Worm (Caenorhabditis elegans): ENCODE results near the gene pqn-35.

pqn-35 gene

DNA sequence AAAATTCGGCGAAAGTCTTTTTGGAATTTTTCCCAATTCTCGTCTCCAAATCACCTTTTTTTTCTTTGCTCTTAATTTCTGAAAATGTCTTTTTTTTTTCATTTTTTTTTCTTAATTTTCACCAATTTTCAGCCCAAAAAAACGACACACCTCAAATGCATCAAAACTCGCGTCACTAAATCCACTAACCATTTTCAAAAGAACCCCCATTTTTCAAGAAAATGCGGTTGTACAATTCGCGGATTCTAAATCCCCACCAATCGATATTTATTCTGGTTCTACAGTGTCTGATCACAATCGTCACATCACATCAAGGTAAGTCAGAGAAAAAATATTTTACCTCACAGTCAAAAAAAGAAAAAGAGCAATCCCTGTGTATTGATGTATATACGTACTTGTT is 40.9 kb upstream of the pqn-35 start, which contains the start of gene vab-1:
Gene vab-1, plus strand, starts transcription at position 133 of the 400 bp plus-strand sequence.
- TF ChIP-seq sma-9 (GFP tag; optimal IDR thresholded peaks at IDR 0.05), result no peak
- no peak for TF ChIP-seq sma-9 (tag; optimal IDR thresholded peaks at IDR 0.05)
- no peak for TF ChIP-seq elt-3 (tag; optimal IDR thresholded peaks at IDR 0.05)
- TF ChIP-seq mdl-1 (tag; optimal IDR thresholded peaks at IDR 0.05), result no peak
- TF ChIP-seq R02D3.7 (tag; optimal IDR thresholded peaks at IDR 0.05), result no peak
- no peak for TF ChIP-seq Y55F3AM.14 (GFP tag; optimal IDR thresholded peaks at IDR 0.05)
- TF ChIP-seq unc-39 (tag; optimal IDR thresholded peaks at IDR 0.05), result no peak
- no peak for TF ChIP-seq snpc-4 (tag; optimal IDR thresholded peaks at IDR 0.05)
- no peak for TF ChIP-seq lsy-2 (tag; optimal IDR thresholded peaks at IDR 0.05)
- no peak for TF ChIP-seq skn-1 (tag; optimal IDR thresholded peaks at IDR 0.05)
- no peak for TF ChIP-seq gmeb-1 (tag; optimal IDR thresholded peaks at IDR 0.05)
- TF ChIP-seq aly-2 (tag; optimal IDR thresholded peaks at IDR 0.05), result no peak
- no peak for TF ChIP-seq F13H6.1 (tag; optimal IDR thresholded peaks at IDR 0.05)
- no peak for TF ChIP-seq ZK546.5 (tag; optimal IDR thresholded peaks at IDR 0.05)
- no peak for TF ChIP-seq elt-1 (tag; optimal IDR thresholded peaks at IDR 0.05)
- no peak for TF ChIP-seq blmp-1 (tag; optimal IDR thresholded peaks at IDR 0.05; ENCODE audit: insufficient read depth)
- no peak for TF ChIP-seq ztf-4 (tag; optimal IDR thresholded peaks at IDR 0.05)
- no peak for TF ChIP-seq nhr-6 (tag; optimal IDR thresholded peaks at IDR 0.05)
- TF ChIP-seq ama-1 (optimal IDR thresholded peaks at IDR 0.05), result no peak

- TF ChIP-seq ztf-1 (GFP tag; conservative IDR thresholded peaks at IDR 0.05), result no peak
- TF ChIP-seq nhr-77 (tag; optimal IDR thresholded peaks at IDR 0.05), result no peak
- TF ChIP-seq ztf-11 (tag; optimal IDR thresholded peaks at IDR 0.05), result no peak
- no peak for TF ChIP-seq nhr-21 (tag; optimal IDR thresholded peaks at IDR 0.05)
- no peak for TF ChIP-seq lsy-2 (tag; optimal IDR thresholded peaks at IDR 0.05)
- no peak for TF ChIP-seq mbf-1 (tag; optimal IDR thresholded peaks at IDR 0.05)
- no peak for TF ChIP-seq R02D3.7 (tag; optimal IDR thresholded peaks at IDR 0.05)
- no peak for TF ChIP-seq blmp-1 (tag; optimal IDR thresholded peaks at IDR 0.05; ENCODE audit: insufficient read depth)
- no peak for TF ChIP-seq nhr-6 (tag; optimal IDR thresholded peaks at IDR 0.05)
- no peak for TF ChIP-seq elt-1 (tag; optimal IDR thresholded peaks at IDR 0.05)
- no peak for TF ChIP-seq snpc-4 (tag; optimal IDR thresholded peaks at IDR 0.05)
- no peak for TF ChIP-seq lin-11 (tag; optimal IDR thresholded peaks at IDR 0.05)
- TF ChIP-seq ZK546.5 (tag; optimal IDR thresholded peaks at IDR 0.05), result no peak
- no peak for TF ChIP-seq zag-1 (tag; optimal IDR thresholded peaks at IDR 0.05)
- no peak for TF ChIP-seq ceh-82 (tag; optimal IDR thresholded peaks at IDR 0.05)
Observed at ce11 chrII:4572579-4572978, 40.2 kb upstream of the pqn-35 start.

- TF ChIP-seq ceh-16 (tag; optimal IDR thresholded peaks at IDR 0.05) (peak; percentile 49), alr-1 (tag; optimal IDR thresholded peaks at IDR 0.05) (no peak), elt-1 (tag; optimal IDR thresholded peaks at IDR 0.05) (peak; percentile 64), nhr-237 (tag; optimal IDR thresholded peaks at IDR 0.05) (no peak)
Observed at ce11 chrII:4573084-4573483, 39.7 kb upstream of the pqn-35 start.

DNA sequence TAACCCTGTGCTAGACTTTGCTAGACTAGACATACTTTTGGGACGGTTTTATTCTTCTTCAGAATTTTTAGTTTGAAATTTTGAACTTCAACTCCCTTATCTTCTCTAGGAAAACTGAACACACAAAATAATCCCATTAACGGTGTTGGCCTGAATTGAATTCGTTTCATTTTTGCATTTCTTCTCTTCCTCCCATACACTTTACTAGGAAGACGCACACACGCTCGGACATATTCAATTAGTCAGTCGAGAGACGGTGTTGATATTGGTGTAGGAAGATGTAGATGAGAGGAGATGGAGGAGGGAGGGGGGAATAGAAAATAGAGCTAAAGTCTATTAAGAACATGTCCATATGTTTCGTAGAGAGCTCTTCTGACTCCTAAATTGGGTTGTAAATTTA is 38.1 kb upstream of the pqn-35 start:
- TF ChIP-seq gmeb-1 (tag; optimal IDR thresholded peaks at IDR 0.05) (no peak), fos-1 (tag; optimal IDR thresholded peaks at IDR 0.05) (no peak), elt-3 (tag; optimal IDR thresholded peaks at IDR 0.05) (no peak), mbf-1 (tag; optimal IDR thresholded peaks at IDR 0.05) (no peak), unc-55 (GFP tag; optimal IDR thresholded peaks at IDR 0.05) (no peak), mab-5 (tag; optimal IDR thresholded peaks at IDR 0.05) (no peak), blmp-1 (tag; optimal IDR thresholded peaks at IDR 0.05; ENCODE audit: insufficient read depth) (no peak), ZK546.5 (tag; optimal IDR thresholded peaks at IDR 0.05) (no peak)

- TF ChIP-seq nhr-11 (tag; optimal IDR thresholded peaks at IDR 0.05) (no peak), mab-5 (tag; optimal IDR thresholded peaks at IDR 0.05) (peak; percentile 69)
Observed at ce11 chrII:4575579-4575978, 37.2 kb upstream of the pqn-35 start.

- TF ChIP-seq nhr-10 (tag; optimal IDR thresholded peaks at IDR 0.05) (no peak), R02D3.7 (tag; optimal IDR thresholded peaks at IDR 0.05) (no peak), ztf-4 (tag; optimal IDR thresholded peaks at IDR 0.05) (no peak), snpc-4 (tag; optimal IDR thresholded peaks at IDR 0.05) (no peak), nhr-129 (tag; optimal IDR thresholded peaks at IDR 0.05) (no peak), unc-55 (GFP tag; optimal IDR thresholded peaks at IDR 0.05) (no peak), nhr-12 (tag; optimal IDR thresholded peaks at IDR 0.05) (no peak), C34F6.9 (tag; optimal IDR thresholded peaks at IDR 0.05) (no peak), crh-2 (tag; optimal IDR thresholded peaks at IDR 0.05) (no peak), ztf-1 (GFP tag; conservative IDR thresholded peaks at IDR 0.05) (no peak), alr-1 (tag; optimal IDR thresholded peaks at IDR 0.05) (no peak), ztf-11 (tag; optimal IDR thresholded peaks at IDR 0.05) (no peak), sma-9 (GFP tag; optimal IDR thresholded peaks at IDR 0.05) (no peak), sma-9 (tag; optimal IDR thresholded peaks at IDR 0.05) (no peak)
Observed at ce11 chrII:4577391-4577790, 35.4 kb upstream of the pqn-35 start.

Measured in whole organism, L2 larva.